Worm (Caenorhabditis elegans): ENCODE measurements around the gene pxn-1.
A peak's percentile ranks its signal among the peaks of the same experiment; 100 is the strongest.

DNA sequence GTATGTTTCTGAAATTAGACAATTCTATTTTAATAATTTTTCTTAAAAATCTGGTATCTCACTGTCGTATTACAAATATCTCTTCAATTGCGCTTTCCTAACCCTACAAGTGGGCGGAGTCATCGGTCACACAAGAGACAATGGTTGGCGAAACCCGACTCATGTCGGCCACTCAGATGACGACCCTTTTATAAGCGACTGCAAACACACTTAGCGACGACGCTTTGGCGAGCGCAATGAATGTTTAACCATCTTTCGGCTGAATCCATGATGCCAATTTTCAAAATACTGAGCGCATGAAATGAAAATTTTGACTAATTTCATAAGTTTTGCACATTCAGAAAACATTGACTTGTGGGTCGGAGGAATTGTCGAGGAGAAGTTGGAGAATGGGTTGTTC is 5.7 kb downstream of the pxn-1 start:
- peak; percentile 98 for TF ChIP-seq eyg-1 (tag; optimal IDR thresholded peaks at IDR 0.05)
- TF ChIP-seq ref-2 (tag; optimal IDR thresholded peaks at IDR 0.05), result peak; percentile 98
- TF ChIP-seq F13H6.1 (tag; optimal IDR thresholded peaks at IDR 0.05), result peak; percentile 99

All from whole organism, late embryonic.